Fruit fly (Drosophila melanogaster) whole organism, larva: Measurements from ENCODE around the gene Polr3C.
"Not testable (repeated sequence)": the region's sequence is repeated elsewhere in the genome, so short reads cannot be mapped to it uniquely, and the experiment has no call there.

ENCODE experiments used
- noc ChIP-seq: fragments of 200-800 bp; sonication (Bioruptor generic); optimal IDR thresholded peaks from 3 replicates; lab custom pipeline; 2019; ENCODE audit warnings: missing biosample characterization, mild to moderate bottlenecking, missing genetic modification characterization, moderate library complexity

Polr3C gene

dm6 chr3R:12441008-12441606 lies 19.1 kb upstream of the Polr3C start:
- TF ChIP-seq noc (tag; lab: Kevin White, UChicago), result peak; percentile 33

dm6 chr3R:12442601-12443533 lies 17.3 kb upstream of the Polr3C start:
- TF ChIP-seq noc (tag; lab: Kevin White, UChicago), result peak; percentile 92

- TF ChIP-seq noc (tag; lab: Kevin White, UChicago), result no peak
Measured at dm6 chr3R:12443769-12444168, 16.4 kb upstream of the Polr3C start.

- no peak for TF ChIP-seq noc (tag; lab: Kevin White, UChicago)
Measured at dm6 chr3R:12445468-12445867, 14.7 kb upstream of the Polr3C start.

dm6 chr3R:12447353-12447752 lies 12.9 kb upstream of the Polr3C start, which contains the start of gene vrs:
Gene vrs, plus strand, starts transcription at chr3R:12447653.
- TF ChIP-seq noc (tag; lab: Kevin White, UChicago), result no peak

dm6 chr3R:12448344-12448743 lies 11.9 kb upstream of the Polr3C start:
- TF ChIP-seq noc (tag; lab: Kevin White, UChicago), result no peak

- peak; percentile 99 for TF ChIP-seq noc (tag; lab: Kevin White, UChicago)
Measured at dm6 chr3R:12448889-12449314, 11.3 kb upstream of the Polr3C start, which contains the start of gene CG18549. Gene CG18549, plus strand, starts transcription at chr3R:12449296.

- TF ChIP-seq noc (tag; lab: Kevin White, UChicago), result no peak
Measured at dm6 chr3R:12449617-12450242, 10.5 kb upstream of the Polr3C start.

dm6 chr3R:12450713-12451259 lies 9.4 kb upstream of the Polr3C start:
- TF ChIP-seq noc (tag; lab: Kevin White, UChicago), result no peak

- no peak for TF ChIP-seq noc (tag; lab: Kevin White, UChicago)
Measured at dm6 chr3R:12451376-12451775, 8.8 kb upstream of the Polr3C start.

- TF ChIP-seq noc (tag; lab: Kevin White, UChicago), result no peak
Measured at dm6 chr3R:12451888-12452514, 8.2 kb upstream of the Polr3C start, which contains the start of gene CG5509. Gene CG5509, plus strand, starts transcription at chr3R:12452464.

dm6 chr3R:12454492-12454891 lies 5.7 kb upstream of the Polr3C start:
- TF ChIP-seq noc (tag; lab: Kevin White, UChicago), result no peak

dm6 chr3R:12456370-12456940 lies 3.8 kb upstream of the Polr3C start, which contains the start of gene trus:
Gene trus, plus strand, starts transcription at chr3R:12456573.
- TF ChIP-seq noc (tag; lab: Kevin White, UChicago), result no peak

dm6 chr3R:12465198-12465597 lies 5.0 kb downstream of the Polr3C start, which contains the start of gene CG5608:
Gene CG5608, minus strand, starts transcription at chr3R:12465298.
- not testable (repeated sequence) for TF ChIP-seq noc (tag; lab: Kevin White, UChicago)

- TF ChIP-seq noc (tag; lab: Kevin White, UChicago), result not testable (repeated sequence)
Measured at dm6 chr3R:12467675-12468074, 7.5 kb downstream of the Polr3C start, which contains the start of gene Hsp70Ba. Gene Hsp70Ba, minus strand, starts transcription at chr3R:12467776.
